Fruit fly (Drosophila melanogaster) whole organism, pupa: ENCODE results near the gene simj.

ENCODE experiments used
- CG10348 ChIP-seq: fragments of 200-800 bp; sonication (Bioruptor generic); IDR thresholded peaks from 2 replicates; pipeline ENCODE4 v1.3.6; 2022; ENCODE audit warnings: missing biosample characterization, missing genetic modification characterization
- CG12605 ChIP-seq: fragments of 200-800 bp; sonication (Bioruptor generic); IDR thresholded peaks from 2 replicates; pipeline ENCODE4 v1.3.6; 2022; ENCODE audit warnings: missing biosample characterization, missing genetic modification characterization
- CG13204 ChIP-seq: fragments of 200-800 bp; sonication (Bioruptor generic); optimal IDR thresholded peaks from 2 replicates; lab custom pipeline; 2018; ENCODE audit warnings: missing biosample characterization, mild to moderate bottlenecking, missing genetic modification characterization, moderate library complexity
- CG14655 ChIP-seq: fragments of 200-800 bp; sonication (Bioruptor generic); optimal IDR thresholded peaks from 3 replicates; lab custom pipeline; 2017; ENCODE audit warnings: mild to moderate bottlenecking, missing biosample characterization, missing genetic modification reagents, missing genetic modification characterization
- CG15710 ChIP-seq: fragments of 200-800 bp; sonication (Bioruptor generic); optimal IDR thresholded peaks from 2 replicates; lab custom pipeline; 2018; ENCODE audit warnings: missing biosample characterization, mild to moderate bottlenecking, missing genetic modification characterization, moderate library complexity
- CG17806 ChIP-seq: fragments of 200-800 bp; sonication (Bioruptor generic); optimal IDR thresholded peaks from 2 replicates; lab custom pipeline; 2018; ENCODE audit warnings: missing biosample characterization, mild to moderate bottlenecking, missing genetic modification characterization, moderate library complexity
- CG32121 ChIP-seq: fragments of 200-800 bp; sonication (Bioruptor generic); IDR thresholded peaks from 2 replicates; pipeline ENCODE4 v1.3.6; 2022; ENCODE audit warnings: missing biosample characterization, missing genetic modification characterization
- CG34367 ChIP-seq: fragments of 200-800 bp; sonication (Bioruptor generic); optimal IDR thresholded peaks from 2 replicates; lab custom pipeline; 2018; ENCODE audit warnings: missing biosample characterization, mild to moderate bottlenecking, missing genetic modification characterization
- CG4496 ChIP-seq: fragments of 200-800 bp; sonication (Bioruptor generic); IDR thresholded peaks from 3 replicates; pipeline ENCODE4 v1.3.6; 2022; ENCODE audit warnings: missing biosample characterization, missing genetic modification characterization
- CG8159 ChIP-seq: fragments of 200-800 bp; sonication (Bioruptor generic); optimal IDR thresholded peaks from 3 replicates; lab custom pipeline; 2018; ENCODE audit warnings: missing biosample characterization, mild to moderate bottlenecking, missing genetic modification characterization, moderate library complexity
- CG8301 ChIP-seq: fragments of 200-800 bp; sonication (Bioruptor generic); optimal IDR thresholded peaks from 2 replicates; lab custom pipeline; 2018; ENCODE audit warnings: missing biosample characterization, mild to moderate bottlenecking, missing genetic modification characterization
- CG9948 ChIP-seq: fragments of 200-800 bp; sonication (Bioruptor generic); optimal IDR thresholded peaks from 2 replicates; lab custom pipeline; 2018; ENCODE audit warnings: missing biosample characterization, mild to moderate bottlenecking, missing genetic modification characterization, moderate library complexity
- D1 ChIP-seq: fragments of 200-800 bp; sonication (Bioruptor generic); optimal IDR thresholded peaks from 2 replicates; lab custom pipeline; 2018; ENCODE audit warnings: missing biosample characterization, mild to moderate bottlenecking, missing genetic modification characterization, moderate library complexity
- EcR ChIP-seq: fragments of 200-800 bp; sonication (Bioruptor generic); optimal IDR thresholded peaks from 3 replicates; lab custom pipeline; 2019; ENCODE audit warnings: missing biosample characterization, missing genetic modification characterization, mild to moderate bottlenecking, moderate library complexity, missing genetic modification reagents
- Ets98B ChIP-seq: fragments of 200-800 bp; sonication (Bioruptor generic); IDR thresholded peaks from 2 replicates; pipeline ENCODE4 v1.3.6; 2022; ENCODE audit warnings: missing biosample characterization, missing genetic modification characterization
- Pif1A ChIP-seq: fragments of 200-800 bp; sonication (Bioruptor generic); optimal IDR thresholded peaks from 3 replicates; lab custom pipeline; 2016; ENCODE audit warnings: missing biosample characterization, missing genetic modification characterization
- Pif1B ChIP-seq: fragments of 200-800 bp; sonication (Bioruptor generic); optimal IDR thresholded peaks from 3 replicates; lab custom pipeline; 2016; ENCODE audit warnings: missing biosample characterization, missing genetic modification characterization
- Snoo ChIP-seq: fragments of 200-800 bp; sonication (Bioruptor generic); optimal IDR thresholded peaks from 3 replicates; lab custom pipeline; 2017; ENCODE audit warnings: missing biosample characterization, mild to moderate bottlenecking, missing genetic modification characterization, inconsistent platforms
- fd96Ca ChIP-seq: fragments of 200-800 bp; sonication (Bioruptor generic); IDR thresholded peaks from 3 replicates; pipeline ENCODE4 v1.3.6; 2022; ENCODE audit warnings: missing biosample characterization, missing genetic modification characterization
- gl ChIP-seq: fragments of 200-800 bp; sonication (Bioruptor generic); optimal IDR thresholded peaks from 2 replicates; lab custom pipeline; 2018; ENCODE audit warnings: missing biosample characterization, mild to moderate bottlenecking, missing genetic modification characterization
- rn ChIP-seq: fragments of 200-800 bp; sonication (Bioruptor generic); IDR thresholded peaks from 2 replicates; pipeline ENCODE4 v1.3.6; 2022; ENCODE audit warnings: missing biosample characterization, missing genetic modification characterization

Gene simj

DNA sequence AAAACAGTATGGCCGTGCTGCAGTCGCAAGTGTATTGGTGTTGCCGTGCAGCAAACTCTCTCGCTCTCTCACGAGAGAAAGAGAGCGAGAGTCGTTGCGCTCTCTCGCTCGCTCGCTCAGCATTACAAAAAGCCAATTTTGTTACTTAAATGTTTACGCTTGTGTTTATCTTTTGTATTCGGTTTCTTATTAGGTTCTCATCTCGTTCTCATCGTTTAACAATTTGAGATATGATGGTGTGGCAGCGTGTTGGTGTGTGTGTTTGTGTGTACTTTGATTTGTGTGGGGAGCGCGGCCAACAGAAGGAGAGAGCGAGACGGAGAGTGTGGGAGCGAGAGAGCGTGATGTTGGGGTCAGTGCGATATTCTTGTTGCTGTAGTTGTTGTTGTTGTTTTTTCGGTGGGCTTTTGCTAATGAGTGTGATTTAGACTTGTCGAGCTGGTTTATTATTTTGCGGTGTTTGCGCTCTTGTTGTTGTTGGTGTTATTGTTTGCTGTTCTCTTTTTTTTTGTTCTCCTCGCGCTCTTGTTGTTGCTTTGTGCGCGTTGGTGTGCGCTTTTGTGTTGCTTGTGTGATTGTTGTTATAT lies 72.7 kb downstream of the simj start:
- peak; percentile 27; the same call in 1 of the 2 replicates for TF ChIP-seq Ets98B (GFP tag; lab: Robert Waterston, UW)
- TF ChIP-seq CG8159 (tag; lab: Kevin White, UChicago): peak; percentile 33
- 0 out of 2 replicates have a peak, but pooled peaks have one; percentile 3 for TF ChIP-seq CG12605 (GFP tag; lab: Robert Waterston, UW)
- TF ChIP-seq Pif1B (GFP tag; lab: Kevin White, UChicago): no peak
- peak; percentile 92 for TF ChIP-seq EcR (GFP tag; lab: Kevin White, UChicago)
- 0 out of 2 replicates have a peak, but pooled peaks have one; percentile 37 for TF ChIP-seq rn (GFP tag; lab: Robert Waterston, UW)
- peak; percentile 22 for TF ChIP-seq Snoo (tag; lab: Kevin White, UChicago)
- TF ChIP-seq CG34367 (tag; lab: Kevin White, UChicago): peak; percentile 39
- TF ChIP-seq CG15710 (tag; lab: Kevin White, UChicago): peak; percentile 28
- TF ChIP-seq fd96Ca: peak; percentile 63
- peak; percentile 43 for TF ChIP-seq CG14655
- TF ChIP-seq CG17806: no peak
- TF ChIP-seq CG9948 (tag; lab: Kevin White, UChicago): no peak
- TF ChIP-seq CG4496: peak; percentile 61; the same call in 2 of the 3 replicates
- no peak for TF ChIP-seq CG10348 (GFP tag; lab: Robert Waterston, UW)
- peak; percentile 11 for TF ChIP-seq CG8301 (tag; lab: Kevin White, UChicago)
- TF ChIP-seq D1 (tag; lab: Kevin White, UChicago): no peak
- TF ChIP-seq CG32121 (GFP tag; lab: Robert Waterston, UW): peak; percentile 65
- no peak for TF ChIP-seq Pif1A (GFP tag; lab: Kevin White, UChicago)
- TF ChIP-seq gl (tag; lab: Kevin White, UChicago): peak; percentile 59
- peak; percentile 67 for TF ChIP-seq CG13204 (GFP tag; lab: Kevin White, UChicago)

DNA sequence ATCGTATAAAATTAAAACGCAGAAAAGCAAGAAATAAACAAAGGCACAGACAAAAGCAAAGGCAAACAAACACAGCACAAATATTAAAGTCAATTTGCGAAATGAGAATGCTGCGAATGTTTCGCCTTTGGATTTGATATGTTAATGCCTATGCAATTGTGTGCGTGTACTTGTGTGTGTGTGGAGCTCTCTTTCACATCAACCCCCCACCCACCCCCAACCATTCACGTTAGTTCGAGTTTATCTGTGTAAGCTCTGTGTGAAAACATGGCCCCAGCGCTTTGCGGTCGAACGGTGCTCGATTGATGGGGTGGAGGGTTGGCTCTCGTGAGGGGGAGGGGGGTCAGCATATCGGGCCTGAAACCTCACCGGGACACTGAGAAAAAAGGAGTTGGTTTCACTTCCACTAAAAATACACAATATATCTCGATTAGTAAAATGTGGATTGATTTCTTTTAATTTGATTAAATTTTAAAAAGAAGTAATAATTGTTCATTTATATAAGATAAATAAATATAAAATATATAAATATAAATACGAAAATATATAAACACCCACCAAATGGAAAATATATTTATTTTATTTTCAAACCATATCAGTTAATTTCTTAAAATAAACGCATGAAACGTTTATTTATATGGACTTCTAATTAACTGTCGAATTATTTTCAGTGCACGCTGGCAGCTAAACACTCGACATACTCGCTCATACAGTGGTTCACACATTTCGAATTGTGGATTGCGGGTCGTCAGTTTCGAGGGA lies 74.0 kb downstream of the simj start:
- TF ChIP-seq rn (GFP tag; lab: Robert Waterston, UW) (peak; percentile 61), CG10348 (GFP tag; lab: Robert Waterston, UW) (no peak; the same call in 1 of the 2 replicates), CG4496 (peak; percentile 67; the same call in 2 of the 3 replicates), EcR (GFP tag; lab: Kevin White, UChicago) (peak; percentile 30), CG34367 (tag; lab: Kevin White, UChicago) (peak; percentile 18), CG8301 (tag; lab: Kevin White, UChicago) (peak; percentile 48), CG15710 (tag; lab: Kevin White, UChicago) (peak; percentile 87), Snoo (tag; lab: Kevin White, UChicago) (peak; percentile 60), CG12605 (GFP tag; lab: Robert Waterston, UW) (peak; percentile 21; the same call in 1 of the 2 replicates), Pif1B (GFP tag; lab: Kevin White, UChicago) (peak; percentile 56), gl (tag; lab: Kevin White, UChicago) (no peak), fd96Ca (peak; percentile 71; the same call in 2 of the 3 replicates), CG9948 (tag; lab: Kevin White, UChicago) (peak; percentile 89), Ets98B (GFP tag; lab: Robert Waterston, UW) (peak; percentile 65), CG8159 (tag; lab: Kevin White, UChicago) (peak; percentile 95), CG32121 (GFP tag; lab: Robert Waterston, UW) (peak; percentile 69), Pif1A (GFP tag; lab: Kevin White, UChicago) (peak; percentile 43), CG14655 (peak; percentile 91), CG17806 (peak; percentile 69), D1 (tag; lab: Kevin White, UChicago) (peak; percentile 81), CG13204 (GFP tag; lab: Kevin White, UChicago) (peak; percentile 25)

DNA sequence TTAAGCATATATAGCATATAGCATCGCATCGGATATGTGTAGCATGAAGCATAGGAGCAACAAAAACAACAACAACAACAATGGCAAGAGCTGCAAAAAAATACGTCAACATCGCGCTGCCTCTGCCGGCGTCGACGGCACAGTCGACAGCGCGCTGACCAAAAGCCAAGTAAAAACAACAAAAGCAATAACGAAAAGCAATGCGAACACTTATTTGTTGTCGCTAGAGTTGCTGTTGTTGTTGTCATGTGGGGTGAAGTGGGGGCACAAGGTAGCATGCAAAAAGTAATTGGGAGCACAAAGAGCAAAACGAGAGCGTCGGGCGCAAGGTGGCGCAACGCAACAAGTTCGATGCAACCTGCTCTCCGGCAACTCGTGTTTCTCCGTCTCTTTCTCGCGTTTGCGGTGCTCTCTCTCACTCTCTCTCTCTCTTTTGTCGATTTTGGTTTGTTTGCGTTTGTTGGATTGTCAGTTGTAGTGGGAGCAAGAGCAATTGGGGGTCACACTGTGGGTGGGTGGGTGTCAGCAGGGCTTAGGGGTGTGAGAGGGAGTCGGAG lies 74.6 kb downstream of the simj start:
- no peak for TF ChIP-seq Pif1A (GFP tag; lab: Kevin White, UChicago)
- peak; percentile 33; the same call in 2 of the 3 replicates for TF ChIP-seq fd96Ca
- TF ChIP-seq gl (tag; lab: Kevin White, UChicago): peak; percentile 9
- TF ChIP-seq CG15710 (tag; lab: Kevin White, UChicago): no peak
- no peak for TF ChIP-seq CG34367 (tag; lab: Kevin White, UChicago)
- TF ChIP-seq EcR (GFP tag; lab: Kevin White, UChicago): peak; percentile 65
- no peak for TF ChIP-seq Snoo (tag; lab: Kevin White, UChicago)
- no peak for TF ChIP-seq CG14655
- TF ChIP-seq CG9948 (tag; lab: Kevin White, UChicago): no peak
- TF ChIP-seq CG8301 (tag; lab: Kevin White, UChicago): no peak

DNA sequence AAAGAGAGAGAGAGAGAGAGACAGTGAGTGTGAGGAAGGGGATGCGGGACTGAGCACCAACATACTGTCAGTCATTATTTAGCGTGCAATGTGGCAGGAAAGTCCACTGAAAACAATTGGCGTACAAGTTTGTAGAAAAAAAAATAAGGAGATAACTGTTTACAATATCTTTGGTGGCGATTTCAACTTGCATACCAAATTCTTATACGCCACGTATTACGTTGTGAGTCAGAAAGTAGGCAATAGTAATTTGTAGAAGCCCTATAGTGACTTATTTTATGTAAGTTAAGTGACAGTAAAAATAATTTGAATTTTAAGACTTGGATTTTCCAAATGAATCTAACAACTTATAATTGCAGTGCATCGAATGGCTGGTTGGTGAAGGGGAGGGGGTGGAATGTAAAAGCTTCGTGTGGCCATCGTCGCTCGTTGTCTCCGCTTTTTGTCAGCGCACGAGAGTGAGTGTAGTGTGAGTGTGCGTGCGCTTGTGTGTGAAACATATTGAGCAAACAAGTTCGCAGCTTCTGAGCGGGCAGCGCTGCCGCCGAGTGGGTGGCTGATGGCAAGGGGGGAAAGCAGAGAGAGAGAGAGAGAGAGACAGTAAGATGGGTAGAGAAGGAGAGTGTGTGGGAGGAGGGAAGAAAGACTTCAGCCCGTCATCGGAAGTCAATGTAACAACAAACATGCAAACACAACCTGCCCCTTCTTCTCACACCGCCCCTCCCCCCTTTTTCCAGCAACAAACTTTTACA lies 75.3 kb downstream of the simj start:
- TF ChIP-seq fd96Ca: peak; percentile 85
- peak; percentile 87; the same call in 1 of the 2 replicates for TF ChIP-seq CG12605 (GFP tag; lab: Robert Waterston, UW)
- TF ChIP-seq D1 (tag; lab: Kevin White, UChicago): peak; percentile 94
- peak; percentile 63 for TF ChIP-seq gl (tag; lab: Kevin White, UChicago)
- TF ChIP-seq CG34367 (tag; lab: Kevin White, UChicago): peak; percentile 85
- peak; percentile 57 for TF ChIP-seq CG13204 (GFP tag; lab: Kevin White, UChicago)
- peak; percentile 98 for TF ChIP-seq CG14655
- peak; percentile 96 for TF ChIP-seq CG9948 (tag; lab: Kevin White, UChicago)
- peak; percentile 92 for TF ChIP-seq CG32121 (GFP tag; lab: Robert Waterston, UW)
- TF ChIP-seq CG4496: peak; percentile 94
- peak; percentile 89 for TF ChIP-seq rn (GFP tag; lab: Robert Waterston, UW)
- peak; percentile 94 for TF ChIP-seq CG8301 (tag; lab: Kevin White, UChicago)
- TF ChIP-seq CG15710 (tag; lab: Kevin White, UChicago): peak; percentile 94
- TF ChIP-seq EcR (GFP tag; lab: Kevin White, UChicago): peak; percentile 88
- peak; percentile 98 for TF ChIP-seq CG8159 (tag; lab: Kevin White, UChicago)
- peak; percentile 94 for TF ChIP-seq CG17806
- TF ChIP-seq Pif1A (GFP tag; lab: Kevin White, UChicago): peak; percentile 94
- TF ChIP-seq Ets98B (GFP tag; lab: Robert Waterston, UW): peak; percentile 97
- peak; percentile 96 for TF ChIP-seq Pif1B (GFP tag; lab: Kevin White, UChicago)
- TF ChIP-seq CG10348 (GFP tag; lab: Robert Waterston, UW): peak; percentile 72
- TF ChIP-seq Snoo (tag; lab: Kevin White, UChicago): peak; percentile 89
